Worm (Caenorhabditis elegans) whole organism, L2 larva: ENCODE data around the gene T23E1.1.

ENCODE experiments used
- ama-1 ChIP-seq: fragments of 150-350 bp; optimal IDR thresholded peaks from 2 replicates; lab custom pipeline; 2018; ENCODE audit warnings: inconsistent platforms
- dmd-4 ChIP-seq: sonication (generic microtip); optimal IDR thresholded peaks from 2 replicates; lab custom pipeline; 2017; ENCODE audit warnings: missing biosample characterization, missing genetic modification characterization
- elt-3 ChIP-seq: sonication (generic microtip); optimal IDR thresholded peaks from 2 replicates; lab custom pipeline; 2017; ENCODE audit warnings: missing biosample characterization, missing genetic modification characterization
- nhr-10 ChIP-seq: sonication (generic microtip); optimal IDR thresholded peaks from 2 replicates; lab custom pipeline; 2017; ENCODE audit warnings: missing biosample characterization, missing genetic modification characterization
- snpc-4 ChIP-seq: fragments of 150-350 bp; optimal IDR thresholded peaks from 2 replicates; lab custom pipeline; 2014; ENCODE audit warnings: missing biosample characterization, missing genetic modification characterization

- TF ChIP-seq dmd-4 (no peak), snpc-4 (tag; lab: Kevin White, UChicago) (no peak), nhr-10 (tag; lab: Kevin White, UChicago) (no peak), ama-1 (lab: Kevin White, UChicago) (no peak), elt-3 (tag; lab: Kevin White, UChicago) (no peak)
Observed at ce11 chrIV:3176067-3176758, 25.1 kb downstream of the T23E1.1 start, which contains the start of gene nlp-81.
